Worm (Caenorhabditis elegans) whole organism, L1 larva: Measurements from ENCODE around the gene lap-2.
A peak's percentile ranks its signal among the peaks of the same experiment; 100 is the strongest.

Experiments
- C04F5.9 ChIP-seq: sonication (generic microtip); optimal IDR thresholded peaks from 2 replicates; lab custom pipeline; 2016; ENCODE audit warnings: missing genetic modification characterization, missing compliant biosample characterization
- C16A3.4 ChIP-seq: fragments of 150-350 bp; optimal IDR thresholded peaks from 2 replicates; lab custom pipeline; 2014; ENCODE audit warnings: missing biosample characterization, missing genetic modification characterization
- F16B12.6 ChIP-seq: fragments of 150-350 bp; optimal IDR thresholded peaks from 2 replicates; lab custom pipeline; 2014; ENCODE audit warnings: missing biosample characterization, missing genetic modification characterization
- alr-1 ChIP-seq: fragments of 200-800 bp; sonication (Bioruptor generic); optimal IDR thresholded peaks from 2 replicates; lab custom pipeline; 2018; ENCODE audit warnings: borderline replicate concordance, mild to moderate bottlenecking, missing genetic modification characterization, missing compliant biosample characterization
- ama-1 ChIP-seq: fragments of 150-350 bp; optimal IDR thresholded peaks from 2 replicates; lab custom pipeline; 2014
- blmp-1 ChIP-seq: fragments of 150-350 bp; optimal IDR thresholded peaks from 2 replicates; lab custom pipeline; 2014; ENCODE audit warnings: missing biosample characterization, missing genetic modification characterization
- ceh-63 ChIP-seq: fragments of 200-800 bp; sonication (Bioruptor generic); optimal IDR thresholded peaks from 2 replicates; lab custom pipeline; 2018; ENCODE audit warnings: mild to moderate bottlenecking, missing genetic modification characterization, missing compliant biosample characterization
- ceh-8 ChIP-seq: fragments of 200-800 bp; sonication (Bioruptor generic); optimal IDR thresholded peaks from 2 replicates; lab custom pipeline; 2018; ENCODE audit warnings: mild to moderate bottlenecking, missing genetic modification characterization, moderate library complexity, missing compliant biosample characterization
- ceh-88 ChIP-seq: fragments of 200-800 bp; sonication (Bioruptor generic); IDR thresholded peaks from 2 replicates; pipeline ENCODE4 v1.3.6; 2022; ENCODE audit warnings: missing genetic modification characterization, missing compliant biosample characterization
- ces-1 ChIP-seq: fragments of 150-350 bp; optimal IDR thresholded peaks from 2 replicates; lab custom pipeline; 2014; ENCODE audit warnings: missing biosample characterization, missing genetic modification reagents, missing genetic modification characterization
- dsc-1 ChIP-seq: sonication (generic microtip); optimal IDR thresholded peaks from 2 replicates; lab custom pipeline; 2016; ENCODE audit warnings: mild to moderate bottlenecking, missing genetic modification characterization, missing compliant biosample characterization
- efl-3 ChIP-seq: fragments of 200-800 bp; sonication (Bioruptor generic); optimal IDR thresholded peaks from 2 replicates; lab custom pipeline; 2018; ENCODE audit warnings: mild to moderate bottlenecking, missing genetic modification characterization, missing compliant biosample characterization
- egl-27 ChIP-seq, 2 experiments: fragments of 150-350 bp in 1 of 2; sonication (generic microtip); optimal IDR thresholded peaks; 3 replicates each; lab custom pipeline; 2017 to 2018; ENCODE audit warnings: missing biosample characterization in 2 of 2, missing genetic modification characterization in 2 of 2, missing genetic modification reagents in 2 of 2
- elt-2 ChIP-seq: sonication (generic microtip); optimal IDR thresholded peaks from 2 replicates; lab custom pipeline; 2016; ENCODE audit warnings: missing genetic modification characterization, mild to moderate bottlenecking, inconsistent platforms, missing compliant biosample characterization, missing genetic modification reagents
- elt-3 ChIP-seq, 6 experiments: fragments of 150-350 bp in 1 of 6; sonication (generic microtip); optimal IDR thresholded peaks; 2 replicates each; lab custom pipeline; 2017 to 2018; ENCODE audit warnings: missing biosample characterization in 6 of 6, missing genetic modification characterization in 6 of 6, inconsistent platforms in 1 of 6
- fkh-10 ChIP-seq: sonication (generic microtip); optimal IDR thresholded peaks from 2 replicates; lab custom pipeline; 2017; ENCODE audit warnings: missing biosample characterization, missing genetic modification reagents, missing genetic modification characterization
- fkh-8 ChIP-seq: sonication (generic microtip); optimal IDR thresholded peaks from 2 replicates; lab custom pipeline; 2016; ENCODE audit warnings: mild to moderate bottlenecking, missing genetic modification characterization, missing compliant biosample characterization
- grh-1 ChIP-seq: fragments of 200-800 bp; sonication (Bioruptor generic); IDR thresholded peaks from 2 replicates; pipeline ENCODE4 v1.3.6; 2022; ENCODE audit warnings: missing genetic modification reagents, missing genetic modification characterization, missing compliant biosample characterization
- hlh-17 ChIP-seq: fragments of 200-800 bp; sonication (Bioruptor generic); optimal IDR thresholded peaks from 2 replicates; lab custom pipeline; 2018; ENCODE audit warnings: missing genetic modification characterization, mild to moderate bottlenecking, missing compliant biosample characterization, moderate library complexity, borderline replicate concordance
- hlh-4 ChIP-seq: sonication (generic microtip); optimal IDR thresholded peaks from 2 replicates; lab custom pipeline; 2016; ENCODE audit warnings: mild to moderate bottlenecking, missing genetic modification characterization, missing compliant biosample characterization
- irx-1 ChIP-seq: sonication (generic microtip); optimal IDR thresholded peaks from 2 replicates; lab custom pipeline; 2016; ENCODE audit warnings: missing genetic modification characterization, missing compliant biosample characterization
- jun-1 ChIP-seq: fragments of 150-350 bp; optimal IDR thresholded peaks from 2 replicates; lab custom pipeline; 2014; ENCODE audit warnings: missing biosample characterization, missing genetic modification reagents, missing genetic modification characterization
- lin-14 ChIP-seq: fragments of 200-800 bp; sonication (Bioruptor generic); optimal IDR thresholded peaks from 2 replicates; lab custom pipeline; 2018; ENCODE audit warnings: mild to moderate bottlenecking, missing genetic modification characterization, moderate library complexity, missing compliant biosample characterization
- lin-35 ChIP-seq, 2 experiments: fragments of 150-350 bp; optimal IDR thresholded peaks; 2 replicates each; lab custom pipeline; 2014; ENCODE audit warnings: missing biosample characterization in 2 of 2, missing genetic modification characterization in 2 of 2, missing genetic modification reagents in 2 of 2
- lin-39 ChIP-seq: fragments of 150-350 bp; optimal IDR thresholded peaks from 2 replicates; lab custom pipeline; 2014; ENCODE audit warnings: missing biosample characterization, missing genetic modification reagents, missing genetic modification characterization
- lir-3 ChIP-seq: sonication (generic microtip); optimal IDR thresholded peaks from 2 replicates; lab custom pipeline; 2016; ENCODE audit warnings: mild to moderate bottlenecking, missing genetic modification characterization, moderate library complexity, missing compliant biosample characterization; ENCODE audit not compliant: poor library complexity
- mdl-1 ChIP-seq, 2 experiments: fragments of 150-350 bp; optimal IDR thresholded peaks; 2 replicates each; lab custom pipeline; 2014 to 2017; ENCODE audit warnings: missing biosample characterization in 2 of 2, missing genetic modification characterization in 2 of 2, inconsistent platforms in 1 of 2
- mep-1 ChIP-seq: fragments of 150-350 bp; optimal IDR thresholded peaks from 2 replicates; lab custom pipeline; 2014; ENCODE audit warnings: missing biosample characterization, missing genetic modification characterization
- nhr-11 ChIP-seq: fragments of 150-350 bp; optimal IDR thresholded peaks from 2 replicates; lab custom pipeline; 2014; ENCODE audit warnings: missing biosample characterization, missing genetic modification characterization
- nhr-19 ChIP-seq: fragments of 200-800 bp; sonication (Bioruptor generic); conservative IDR thresholded peaks from 2 replicates; pipeline ENCODE4 v1.3.6; 2022; ENCODE audit warnings: missing genetic modification characterization, missing compliant biosample characterization
- nhr-20 ChIP-seq: sonication (generic microtip); optimal IDR thresholded peaks from 2 replicates; lab custom pipeline; 2016; ENCODE audit warnings: mild to moderate bottlenecking, missing genetic modification characterization, missing compliant biosample characterization
- nhr-237 ChIP-seq: fragments of 150-350 bp; optimal IDR thresholded peaks from 2 replicates; lab custom pipeline; 2014; ENCODE audit warnings: missing biosample characterization, missing genetic modification characterization
- nhr-71 ChIP-seq: sonication (generic microtip); optimal IDR thresholded peaks from 2 replicates; lab custom pipeline; 2016; ENCODE audit warnings: mild to moderate bottlenecking, missing genetic modification characterization, moderate library complexity, missing compliant biosample characterization
- nhr-76 ChIP-seq: sonication (generic microtip); optimal IDR thresholded peaks from 2 replicates; lab custom pipeline; 2017; ENCODE audit warnings: missing biosample characterization, missing genetic modification characterization
- nhr-77 ChIP-seq: fragments of 150-350 bp; optimal IDR thresholded peaks from 2 replicates; lab custom pipeline; 2014; ENCODE audit warnings: missing biosample characterization, missing genetic modification characterization
- pax-3 ChIP-seq: fragments of 200-800 bp; sonication (Bioruptor generic); optimal IDR thresholded peaks from 2 replicates; lab custom pipeline; 2018; ENCODE audit warnings: mild to moderate bottlenecking, missing genetic modification characterization, moderate library complexity, missing compliant biosample characterization
- snpc-4 ChIP-seq: fragments of 150-350 bp; optimal IDR thresholded peaks from 2 replicates; lab custom pipeline; 2014; ENCODE audit warnings: missing biosample characterization, missing genetic modification characterization
- sup-37 ChIP-seq: fragments of 200-800 bp; sonication (Bioruptor generic); optimal IDR thresholded peaks from 2 replicates; lab custom pipeline; 2018; ENCODE audit warnings: mild to moderate bottlenecking, missing genetic modification characterization, missing compliant biosample characterization
- swsn-7 ChIP-seq: sonication (generic microtip); optimal IDR thresholded peaks from 2 replicates; lab custom pipeline; 2016; ENCODE audit warnings: missing genetic modification characterization, missing compliant biosample characterization
- unc-30 ChIP-seq: sonication (generic microtip); optimal IDR thresholded peaks from 2 replicates; lab custom pipeline; 2017; ENCODE audit warnings: missing biosample characterization, missing genetic modification characterization
- unc-62 ChIP-seq: fragments of 150-350 bp; optimal IDR thresholded peaks from 2 replicates; lab custom pipeline; 2014; ENCODE audit warnings: missing biosample characterization, missing genetic modification reagents, missing genetic modification characterization
- vab-15 ChIP-seq: sonication (generic microtip); optimal IDR thresholded peaks from 2 replicates; lab custom pipeline; 2017; ENCODE audit warnings: missing genotype, mild to moderate bottlenecking, missing genetic modification characterization, missing compliant biosample characterization
- zip-4 ChIP-seq: fragments of 200-800 bp; sonication (Bioruptor generic); optimal IDR thresholded peaks from 2 replicates; lab custom pipeline; 2018; ENCODE audit warnings: mild to moderate bottlenecking, missing genetic modification characterization, moderate library complexity, missing compliant biosample characterization
- ztf-11 ChIP-seq, 2 experiments: sonication (generic microtip); optimal IDR thresholded peaks; 2 replicates each; lab custom pipeline; 2016 to 2017; ENCODE audit warnings: missing genetic modification characterization in 2 of 2, missing biosample characterization in 1 of 2, missing compliant biosample characterization in 1 of 2
- ztf-4 ChIP-seq: fragments of 150-350 bp; optimal IDR thresholded peaks from 2 replicates; lab custom pipeline; 2014; ENCODE audit warnings: missing biosample characterization, missing genetic modification characterization

lap-2 gene

DNA sequence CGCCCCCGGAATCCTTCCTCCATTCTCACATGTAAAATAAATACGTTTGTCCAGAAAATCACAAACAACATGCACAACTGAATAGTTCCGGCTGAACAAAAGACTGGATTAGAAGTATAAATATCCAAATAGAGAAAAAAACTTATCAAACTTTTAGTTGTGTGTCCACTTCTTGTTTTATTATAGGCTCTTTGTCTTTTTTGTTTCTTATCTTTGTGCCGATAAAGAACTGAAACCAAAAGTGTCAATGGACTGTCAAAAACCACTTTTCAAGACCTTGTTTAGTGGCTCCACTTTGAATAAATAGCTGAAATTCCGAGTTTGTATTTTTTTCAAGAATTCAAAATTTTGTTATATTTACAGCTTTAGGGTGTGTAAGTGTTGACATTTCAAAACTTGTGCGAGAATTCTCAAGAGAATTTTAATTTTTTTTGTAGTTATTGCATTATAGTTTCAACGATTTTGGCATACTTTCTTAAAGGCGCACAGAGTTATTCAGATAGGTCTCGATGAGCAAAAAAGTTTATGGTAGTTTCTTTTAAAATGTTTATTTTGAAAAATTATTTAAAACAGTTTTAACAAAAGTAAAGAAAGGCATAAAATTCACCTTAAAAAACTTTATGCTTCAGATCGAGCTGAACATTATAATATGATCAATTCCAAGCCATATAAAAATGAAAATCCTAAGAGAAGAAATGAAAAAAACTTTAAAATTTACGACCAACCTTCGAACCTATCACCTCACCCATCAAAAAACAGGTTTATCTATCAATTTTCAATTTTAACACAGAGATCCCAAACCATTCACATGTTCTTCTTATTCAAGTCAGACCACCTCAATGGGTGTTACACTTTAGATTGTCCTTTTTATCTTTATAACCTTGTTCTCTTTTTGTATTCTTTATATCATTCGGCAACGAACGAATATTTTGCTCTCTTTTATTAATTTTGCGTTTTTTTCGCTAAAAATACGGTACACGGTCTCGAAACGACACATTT lies 2.9 kb downstream of the lap-2 start (continued):
- TF ChIP-seq grh-1 (GFP tag; lab: Robert Waterston, UW) (0 out of 2 replicates have a peak, but pooled peaks have one; percentile 25), mep-1 (tag; lab: Kevin White, UChicago) (no peak), nhr-11 (tag; lab: Kevin White, UChicago) (no peak), zip-4 (GFP tag; lab: Kevin White, UChicago) (no peak), unc-30 (tag; lab: Kevin White, UChicago) (no peak), ces-1 (GFP tag; lab: Kevin White, UChicago) (no peak), elt-3 (tag; optimal IDR thresholded peaks at IDR 0.05; lab: Kevin White, UChicago) (peak in 2 of 6 experiments; percentile 30 to 43), lin-35 (GFP tag; optimal IDR thresholded peaks at IDR 0.05; lab: Kevin White, UChicago) (peak in 1 of 2 experiments; percentile 12), sup-37 (no peak), efl-3 (no peak), alr-1 (tag; lab: Kevin White, UChicago) (no peak), dsc-1 (tag; lab: Kevin White, UChicago) (no peak), blmp-1 (peak; percentile 24), hlh-4 (no peak), lir-3 (tag; lab: Kevin White, UChicago) (no peak), jun-1 (tag; lab: Kevin White, UChicago) (no peak), ceh-88 (GFP tag; lab: Robert Waterston, UW) (no peak), ztf-11 (tag; optimal IDR thresholded peaks at IDR 0.05; lab: Kevin White, UChicago) (no peak), nhr-20 (tag; lab: Kevin White, UChicago) (no peak), vab-15 (no peak), nhr-19 (GFP tag; lab: Robert Waterston, UW) (no peak), F16B12.6 (tag; lab: Kevin White, UChicago) (no peak), egl-27 (tag; optimal IDR thresholded peaks at IDR 0.05; lab: Kevin White, UChicago) (no peak), C16A3.4 (no peak), fkh-10 (GFP tag; lab: Kevin White, UChicago) (no peak), C04F5.9 (tag; lab: Kevin White, UChicago) (no peak), elt-2 (peak; percentile 58), ztf-4 (tag; lab: Kevin White, UChicago) (no peak), mdl-1 (tag; optimal IDR thresholded peaks at IDR 0.05; lab: Kevin White, UChicago) (no peak), nhr-71 (tag; lab: Kevin White, UChicago) (no peak)

DNA sequence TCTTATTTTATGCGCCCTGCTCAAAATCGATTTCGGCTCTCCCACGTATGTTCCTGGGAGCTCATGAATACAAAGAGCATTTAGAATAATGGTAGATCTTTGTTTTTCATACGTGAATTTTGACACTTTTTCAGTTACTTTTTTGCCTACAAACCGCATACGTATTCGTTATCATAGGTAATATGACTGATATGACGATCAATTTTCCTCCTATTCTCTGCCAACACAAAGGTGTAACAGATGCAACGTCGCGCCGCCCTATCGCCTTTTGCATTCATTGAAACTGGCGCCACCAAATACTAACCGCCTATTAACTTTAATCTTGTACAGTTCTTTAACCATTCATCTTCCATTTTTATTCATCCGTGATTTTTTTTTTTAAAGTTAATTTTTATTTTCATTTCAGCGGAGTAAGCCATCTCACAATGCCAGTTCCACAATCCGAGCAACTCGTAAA lies 4.1 kb downstream of the lap-2 start, which contains the start of gene W07G4.5:
Gene W07G4.5 (plus strand): TSS at position 407 of the 457 bp plus-strand sequence.
- TF ChIP-seq irx-1 (no peak), lin-14 (GFP tag; lab: Kevin White, UChicago) (peak; percentile 36), fkh-8 (tag; lab: Kevin White, UChicago) (no peak), lin-35 (GFP tag; optimal IDR thresholded peaks at IDR 0.05; lab: Kevin White, UChicago) (no peak), nhr-11 (tag; lab: Kevin White, UChicago) (no peak), swsn-7 (no peak), hlh-17 (GFP tag; lab: Kevin White, UChicago) (no peak), nhr-19 (GFP tag; lab: Robert Waterston, UW) (no peak), elt-2 (peak; percentile 67)

DNA sequence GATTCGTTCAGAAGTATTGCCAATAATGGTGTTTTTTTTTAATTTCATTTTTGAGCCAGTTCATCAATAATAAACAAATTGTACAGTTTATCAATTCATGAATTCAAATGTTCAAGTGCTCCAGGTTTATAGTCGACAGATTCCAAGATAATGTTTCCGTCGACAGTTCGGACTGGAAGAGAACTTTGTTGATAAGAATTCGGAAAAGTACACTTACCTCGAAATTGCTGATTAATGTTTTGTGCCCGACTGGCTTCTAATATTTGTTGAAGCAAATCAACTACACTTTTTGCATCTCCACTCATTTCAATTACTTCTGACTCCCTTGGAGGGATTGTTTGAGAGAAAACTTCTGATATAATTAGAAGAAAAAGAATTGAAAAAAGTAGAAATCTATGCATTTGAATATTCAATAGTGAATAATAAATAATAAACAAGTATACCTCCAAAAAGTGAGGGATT lies 5.7 kb downstream of the lap-2 start, which contains the start of gene W07G4.8:
Gene W07G4.8 (minus strand): TSS at position 412 of the 462 bp plus-strand sequence.
- no peak for TF ChIP-seq hlh-17 (GFP tag; lab: Kevin White, UChicago)
- peak in 1 of 2 experiments; percentile 25 for TF ChIP-seq lin-35 (GFP tag; optimal IDR thresholded peaks at IDR 0.05; lab: Kevin White, UChicago)
- no peak for TF ChIP-seq unc-30 (tag; lab: Kevin White, UChicago)
- no peak for TF ChIP-seq hlh-4
- no peak for TF ChIP-seq lin-39 (tag; lab: Kevin White, UChicago)
- TF ChIP-seq elt-2 = peak; percentile 10
- no peak for TF ChIP-seq nhr-76 (tag; lab: Kevin White, UChicago)
- TF ChIP-seq fkh-8 (tag; lab: Kevin White, UChicago) = no peak
- TF ChIP-seq ceh-8 (GFP tag; lab: Kevin White, UChicago) = no peak
- TF ChIP-seq nhr-77 = no peak
- no peak for TF ChIP-seq ama-1 (lab: Kevin White, UChicago)
- no peak for TF ChIP-seq nhr-237 (tag; lab: Kevin White, UChicago)
- TF ChIP-seq pax-3 (tag; lab: Kevin White, UChicago) = peak; percentile 27
- TF ChIP-seq snpc-4 = no peak
- no peak for TF ChIP-seq unc-62
- TF ChIP-seq ceh-63 (GFP tag; lab: Kevin White, UChicago) = no peak
